Fruit fly (Drosophila melanogaster): ENCODE results near the gene CG42762.

The CG42762 gene

dm6 chr2L:8097461-8097860 lies 46.4 kb downstream of the CG42762 start (continued):
- no peak for TF ChIP-seq mam (GFP tag; optimal IDR thresholded peaks at IDR 0.05)
- TF ChIP-seq CG1529 (GFP tag; optimal IDR thresholded peaks at IDR 0.05) = no peak
- no peak for TF ChIP-seq Doc2 (GFP tag; IDR thresholded peaks at IDR 0.05)
- TF ChIP-seq CG15601 (tag; optimal IDR thresholded peaks at IDR 0.05) = peak; percentile 59
- TF ChIP-seq CG13123 (GFP tag; optimal IDR thresholded peaks at IDR 0.05) = no peak
- TF ChIP-seq CG8359 (GFP tag; optimal IDR thresholded peaks at IDR 0.05; ENCODE audit: borderline replicate concordance) = peak; percentile 17
- TF ChIP-seq unc-4 (GFP tag; IDR thresholded peaks at IDR 0.05; ENCODE audit: partially characterized antibody) = no peak
- no peak for TF ChIP-seq sr (GFP tag; IDR thresholded peaks at IDR 0.05)
- TF ChIP-seq sisA (GFP tag; IDR thresholded peaks at IDR 0.05) = no peak
- TF ChIP-seq Kr (GFP tag; optimal IDR thresholded peaks at IDR 0.05) = no peak
- peak; percentile 54 for TF ChIP-seq gsb-n (tag; optimal IDR thresholded peaks at IDR 0.05)
- no peak for TF ChIP-seq H15 (GFP tag; IDR thresholded peaks at IDR 0.05)
- TF ChIP-seq CG14014 (GFP tag; IDR thresholded peaks at IDR 0.05) = peak; percentile 56; the same call in 1 of the 2 replicates
- TF ChIP-seq esg (GFP tag; conservative IDR thresholded peaks at IDR 0.05) = no peak
- TF ChIP-seq gt (GFP tag; IDR thresholded peaks at IDR 0.05) = no peak
- peak; percentile 64 for TF ChIP-seq odd (GFP tag; optimal IDR thresholded peaks at IDR 0.05)
- no peak for TF ChIP-seq gfzf (GFP tag; optimal IDR thresholded peaks at IDR 0.05)
- no peak for TF ChIP-seq HLH4C (GFP tag; IDR thresholded peaks at IDR 0.05; ENCODE audit: partially characterized antibody)
- TF ChIP-seq rib (GFP tag; IDR thresholded peaks at IDR 0.05) = no peak
- no peak for TF ChIP-seq cas (GFP tag; IDR thresholded peaks at IDR 0.05)
- TF ChIP-seq tio (GFP tag; optimal IDR thresholded peaks at IDR 0.05) = no peak
- no peak for TF ChIP-seq CG14050 (GFP tag; IDR thresholded peaks at IDR 0.05)
- TF ChIP-seq Ptx1 (GFP tag; IDR thresholded peaks at IDR 0.05) = no peak
- TF ChIP-seq CG11398 (GFP tag; optimal IDR thresholded peaks at IDR 0.05) = no peak
- no peak for TF ChIP-seq disco-r (GFP tag; optimal IDR thresholded peaks at IDR 0.05)
- no peak for TF ChIP-seq B-H1 (GFP tag; IDR thresholded peaks at IDR 0.05)
- no peak for TF ChIP-seq Dfd (GFP tag; optimal IDR thresholded peaks at IDR 0.05)
- TF ChIP-seq lmd (GFP tag; IDR thresholded peaks at IDR 0.05) = no peak; the same call in 1 of the 2 replicates
- peak; percentile 50 for TF ChIP-seq bigmax (GFP tag; optimal IDR thresholded peaks at IDR 0.05)
- TF ChIP-seq CG10147 (GFP tag; optimal IDR thresholded peaks at IDR 0.05) = peak; percentile 52
- TF ChIP-seq CG6854 (GFP tag; optimal IDR thresholded peaks at IDR 0.05) = peak; percentile 5
- peak; percentile 79 for TF ChIP-seq Fer1 (GFP tag; optimal IDR thresholded peaks at IDR 0.05)
- TF ChIP-seq CG6654 (GFP tag; optimal IDR thresholded peaks at IDR 0.05) = peak; percentile 17
- no peak for TF ChIP-seq shn (GFP tag; optimal IDR thresholded peaks at IDR 0.05)
- TF ChIP-seq dimm (GFP tag; IDR thresholded peaks at IDR 0.05) = no peak
- TF ChIP-seq Neu2 (GFP tag; optimal IDR thresholded peaks at IDR 0.05; ENCODE audit: borderline replicate concordance) = no peak
- no peak for TF ChIP-seq CG2116 (GFP tag; optimal IDR thresholded peaks at IDR 0.05)
- no peak for TF ChIP-seq CG9797 (GFP tag; optimal IDR thresholded peaks at IDR 0.05)
- peak; percentile 45 for TF ChIP-seq CG8924 (tag; optimal IDR thresholded peaks at IDR 0.05)
- TF ChIP-seq maf-S (GFP tag; optimal IDR thresholded peaks at IDR 0.05) = no peak
- peak; percentile 29 for TF ChIP-seq ash1 (GFP tag; optimal IDR thresholded peaks at IDR 0.05)
- TF ChIP-seq gro (GFP tag; optimal IDR thresholded peaks at IDR 0.05) = peak; percentile 40
- no peak for TF ChIP-seq al (GFP tag; IDR thresholded peaks at IDR 0.05)
- TF ChIP-seq Dad (GFP tag; optimal IDR thresholded peaks at IDR 0.05) = no peak
- TF ChIP-seq CG12071 (GFP tag; optimal IDR thresholded peaks at IDR 0.05) = peak; percentile 78
- TF ChIP-seq CG13287 (GFP tag; IDR thresholded peaks at IDR 0.05; ENCODE audit: partially characterized antibody) = 0 out of 2 replicates have a peak, but pooled peaks have one; percentile 12
- TF ChIP-seq HLHmδ (GFP tag; optimal IDR thresholded peaks at IDR 0.05) = no peak
- no peak for TF ChIP-seq CG1832 (GFP tag; optimal IDR thresholded peaks at IDR 0.05)
- TF ChIP-seq CG10431 (GFP tag; optimal IDR thresholded peaks at IDR 0.05) = peak; percentile 61
- TF ChIP-seq MBD-R2 (GFP tag; IDR thresholded peaks at IDR 0.05) = no peak
- peak; percentile 72 for TF ChIP-seq HmgZ (tag; optimal IDR thresholded peaks at IDR 0.05)
- peak; percentile 35 for TF ChIP-seq NfI (GFP tag; optimal IDR thresholded peaks at IDR 0.05)
